Fruit fly (Drosophila melanogaster) whole organism, adult: ENCODE data around the gene mio.

Experiments
- Clk ChIP-seq: fragments of 200-800 bp; sonication (Bioruptor generic); optimal IDR thresholded peaks from 2 replicates; lab custom pipeline; 2017; ENCODE audit warnings: missing biosample characterization, missing genetic modification characterization
- Hr96 ChIP-seq: fragments of 200-800 bp; sonication (Bioruptor generic); optimal IDR thresholded peaks from 2 replicates; lab custom pipeline; 2016; ENCODE audit warnings: missing biosample characterization, missing genetic modification characterization
- cic ChIP-seq: fragments of 200-800 bp; sonication (Bioruptor generic); optimal IDR thresholded peaks from 2 replicates; lab custom pipeline; 2017; ENCODE audit warnings: missing biosample characterization, mild to moderate bottlenecking, missing genetic modification characterization, moderate library complexity
- ovo ChIP-seq: fragments of 200-800 bp; sonication (Bioruptor generic); optimal IDR thresholded peaks from 2 replicates; lab custom pipeline; 2016; ENCODE audit warnings: missing biosample characterization, missing genetic modification characterization

DNA sequence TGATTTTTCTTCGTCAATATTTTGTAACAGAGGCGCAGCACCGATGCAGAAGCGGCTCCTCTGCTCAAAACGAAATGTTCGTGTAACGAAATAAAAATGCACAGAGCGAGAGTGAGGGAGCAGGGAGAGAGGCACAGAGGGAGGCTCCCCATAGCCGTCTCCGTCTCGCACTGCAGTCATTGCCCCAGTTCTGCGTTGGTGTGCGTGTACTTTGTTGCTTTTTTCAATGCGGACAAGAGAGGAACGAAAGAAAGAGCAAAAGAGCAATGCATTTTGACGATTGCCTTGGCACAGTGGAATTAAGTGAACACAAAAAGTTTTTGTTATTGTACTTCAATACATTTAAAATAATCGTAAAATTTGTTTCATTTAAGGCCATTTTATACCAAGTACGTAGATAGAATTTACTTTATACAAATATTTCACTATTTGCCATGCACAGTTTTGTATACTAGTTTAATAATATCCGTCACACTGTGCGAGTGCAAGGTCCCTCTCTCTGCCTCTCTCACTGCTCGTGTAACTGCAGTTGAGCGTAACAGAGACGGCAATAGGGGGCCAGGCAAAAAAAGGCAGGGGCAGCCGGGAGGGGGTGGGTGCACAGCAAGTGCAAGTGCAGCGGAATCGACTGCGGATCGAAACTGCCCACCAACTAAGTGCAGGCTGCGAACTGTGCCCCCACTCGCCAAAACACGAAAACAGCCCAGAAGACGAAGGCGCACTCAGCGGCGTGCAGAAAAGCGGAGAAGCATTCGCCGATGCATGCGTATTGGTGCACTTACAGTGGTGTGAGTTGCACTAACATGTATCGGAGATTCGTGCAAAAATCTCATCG, 14.9 kb upstream of the mio start:
- TF ChIP-seq Hr96 (GFP tag; lab: Kevin White, UChicago): peak; percentile 99
- TF ChIP-seq Clk (GFP tag; lab: Kevin White, UChicago): peak; percentile 99
- TF ChIP-seq cic: peak; percentile 95
- peak; percentile 88 for TF ChIP-seq ovo
